Worm (Caenorhabditis elegans): ENCODE data around the gene immp-2.
A peak's percentile ranks its signal among the peaks of the same experiment; 100 is the strongest.
"Not testable (repeated sequence)": the region's sequence is repeated elsewhere in the genome, so short reads cannot be mapped to it uniquely, and the experiment has no call there.

immp-2 gene

DNA sequence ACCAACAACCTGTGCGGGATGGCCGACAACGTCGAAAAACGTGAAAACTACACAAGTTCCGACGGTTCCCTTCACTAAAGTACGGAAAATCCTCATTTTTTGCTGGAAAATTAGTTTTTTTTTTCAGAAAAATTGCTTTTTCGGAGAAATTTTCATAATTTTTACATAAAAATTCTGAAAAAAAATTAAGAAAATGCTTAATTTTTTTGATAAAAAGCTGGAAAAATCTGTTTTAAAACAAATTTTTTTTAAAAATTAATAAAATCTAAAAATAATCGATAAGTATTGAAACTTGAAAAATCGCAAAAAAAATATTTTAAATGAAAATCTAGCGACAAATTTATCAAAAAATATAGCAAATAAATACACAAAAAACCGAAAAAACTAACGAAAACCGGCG is at the start of gene immp-2:
immp-2 (minus strand) TSS at position 101 of the 400 bp plus-strand sequence.
- TF ChIP-seq W03F9.2 (tag; optimal IDR thresholded peaks at IDR 0.05) (no peak), dao-5 (tag; optimal IDR thresholded peaks at IDR 0.05) (no peak), him-1 (tag; optimal IDR thresholded peaks at IDR 0.05) (no peak)

DNA sequence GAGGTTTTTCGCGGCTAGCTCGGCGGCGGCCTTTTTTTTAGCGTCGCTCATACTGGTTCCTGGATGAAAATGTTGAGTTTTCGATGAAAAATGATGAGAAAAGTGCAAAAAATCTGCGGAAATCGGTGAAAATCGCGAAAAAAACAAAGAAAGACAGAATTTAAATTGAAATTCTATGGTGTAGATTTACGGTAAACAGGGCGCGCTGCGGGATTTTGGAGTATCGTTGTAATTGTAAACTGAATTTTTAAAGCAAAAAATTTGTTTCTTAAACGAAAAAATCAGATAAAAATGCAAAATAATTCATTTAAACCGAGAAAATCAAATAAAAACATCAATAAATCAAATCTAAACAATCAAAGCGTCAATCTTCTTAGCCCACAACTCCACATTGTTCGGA is 49.1 kb upstream of the immp-2 start, which contains the start of gene dcap-1:
dcap-1 (minus strand) TSS at position 59 of the 400 bp plus-strand sequence.
- TF ChIP-seq W03F9.2 (tag; optimal IDR thresholded peaks at IDR 0.05) (no peak), dao-5 (tag; optimal IDR thresholded peaks at IDR 0.05) (no peak), him-1 (tag; optimal IDR thresholded peaks at IDR 0.05) (no peak)

DNA sequence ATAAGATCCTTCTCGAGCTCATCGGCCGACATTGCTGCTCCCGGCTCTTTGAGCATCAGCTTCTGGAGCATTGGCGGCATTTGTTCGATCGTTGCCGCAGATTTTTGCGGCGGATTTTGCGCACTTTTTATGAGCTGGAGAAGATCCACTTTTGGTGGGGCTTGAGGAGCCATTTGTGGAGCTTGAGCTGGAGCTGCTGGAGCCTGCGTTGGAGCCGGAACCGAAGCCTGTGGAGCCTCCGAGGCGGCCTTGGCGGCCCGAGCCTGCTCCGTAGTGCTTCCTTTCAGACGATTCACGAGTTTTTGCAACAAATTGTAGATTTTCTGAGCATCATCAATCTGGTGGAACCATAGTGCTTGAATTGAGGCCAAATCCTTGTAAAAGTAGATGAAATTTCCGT is 48.3 kb upstream of the immp-2 start:
- TF ChIP-seq W03F9.2 (tag; optimal IDR thresholded peaks at IDR 0.05) (no peak), him-1 (tag; optimal IDR thresholded peaks at IDR 0.05) (no peak), dao-5 (tag; optimal IDR thresholded peaks at IDR 0.05) (no peak)

DNA sequence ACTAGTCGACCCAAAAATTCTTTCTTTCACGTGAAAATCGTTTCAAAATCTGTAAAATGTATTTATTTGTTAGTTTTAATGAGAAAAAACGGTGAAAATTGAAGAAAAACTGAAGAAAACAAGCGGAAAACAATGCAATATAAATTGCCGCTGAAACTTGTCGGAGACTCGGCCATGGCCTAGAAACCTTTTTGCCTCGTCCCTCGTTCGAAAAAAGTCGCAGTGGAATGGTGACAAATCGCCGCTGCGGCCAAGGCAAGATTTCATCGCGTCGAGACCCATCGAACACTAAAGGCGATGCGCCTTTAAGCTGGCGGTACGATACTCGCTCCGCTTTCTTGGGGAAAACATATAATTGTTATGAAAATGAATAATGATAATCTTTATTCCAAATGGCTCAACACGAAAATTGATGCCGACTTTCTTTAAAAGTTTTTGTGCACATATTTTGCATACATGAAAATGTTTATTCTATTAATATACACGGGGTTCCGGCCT is 46.0 kb upstream of the immp-2 start, which contains the start of gene Y55F3AM.21:
Y55F3AM.21 (minus strand) TSS at position 51 of the 498 bp plus-strand sequence.
- not testable (repeated sequence) for TF ChIP-seq W03F9.2, him-1, dao-5 (tag; optimal IDR thresholded peaks at IDR 0.05)

DNA sequence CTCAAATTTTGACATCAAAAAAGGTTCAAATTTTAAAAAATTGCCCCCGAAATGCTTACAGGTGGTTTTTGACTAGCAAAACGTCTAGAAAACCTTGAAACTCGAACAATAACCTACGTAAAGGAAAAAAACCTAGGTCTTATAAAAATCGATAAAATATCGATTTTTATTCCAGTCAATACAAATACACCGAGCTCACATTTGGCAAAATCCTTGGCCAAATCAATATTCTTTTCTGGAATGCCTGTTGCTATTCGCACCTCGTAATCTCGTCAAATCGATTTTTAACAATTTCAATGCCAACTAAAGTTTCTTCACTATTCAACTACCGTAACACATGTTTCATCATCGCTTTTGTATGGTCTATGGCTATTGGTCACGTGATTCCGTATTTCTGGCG is 41.3 kb upstream of the immp-2 start:
- TF ChIP-seq W03F9.2 (tag; optimal IDR thresholded peaks at IDR 0.05), result no peak
- TF ChIP-seq him-1 (tag; optimal IDR thresholded peaks at IDR 0.05), result no peak
- no peak for TF ChIP-seq dao-5 (tag; optimal IDR thresholded peaks at IDR 0.05)

DNA sequence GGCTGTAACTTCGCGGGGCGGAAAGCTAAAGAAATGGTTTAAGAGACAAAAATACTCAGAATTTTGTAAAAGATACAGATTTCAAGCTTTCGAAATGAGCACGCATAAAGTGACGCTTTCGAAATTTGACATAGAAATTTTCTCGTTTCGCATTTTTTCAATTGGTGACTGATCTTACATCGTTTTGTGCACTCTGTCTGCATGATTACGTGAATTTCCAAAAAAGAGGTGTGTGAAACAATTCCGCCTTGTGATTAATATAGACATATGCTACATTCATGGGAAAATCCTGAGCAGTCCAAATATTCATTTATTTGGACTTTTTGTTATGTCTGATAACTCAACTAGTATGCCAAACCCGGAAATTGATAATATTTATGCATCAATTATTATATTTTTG is 40.0 kb upstream of the immp-2 start, which contains the start of gene srx-12:
srx-12 (plus strand) TSS at position 301 of the 400 bp plus-strand sequence.
- no peak for TF ChIP-seq him-1 (tag; optimal IDR thresholded peaks at IDR 0.05)

DNA sequence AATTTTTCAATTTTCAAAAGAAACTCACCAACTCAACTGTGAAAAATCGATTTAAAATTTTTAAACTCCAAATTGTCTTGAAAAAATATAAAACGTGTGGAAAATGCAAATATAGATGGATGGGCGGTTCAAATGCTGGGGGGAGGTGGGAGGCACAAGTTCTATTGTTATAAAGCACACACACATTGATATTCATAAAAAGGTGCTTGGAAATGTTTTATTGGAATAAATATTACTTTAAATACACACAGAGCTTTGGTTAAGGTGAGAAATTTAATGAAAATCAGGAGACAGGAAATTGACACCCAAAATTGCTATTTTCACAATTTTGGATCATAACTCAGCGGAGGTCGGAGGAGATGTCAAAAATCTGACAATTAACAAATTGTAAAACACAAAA is 38.6 kb upstream of the immp-2 start, which contains the start of gene Y55F3AM.11:
Y55F3AM.11 (minus strand) TSS at position 101 of the 400 bp plus-strand sequence.
- TF ChIP-seq him-1 (tag; optimal IDR thresholded peaks at IDR 0.05) (no peak), dao-5 (tag; optimal IDR thresholded peaks at IDR 0.05) (no peak), W03F9.2 (tag; optimal IDR thresholded peaks at IDR 0.05) (no peak)

DNA sequence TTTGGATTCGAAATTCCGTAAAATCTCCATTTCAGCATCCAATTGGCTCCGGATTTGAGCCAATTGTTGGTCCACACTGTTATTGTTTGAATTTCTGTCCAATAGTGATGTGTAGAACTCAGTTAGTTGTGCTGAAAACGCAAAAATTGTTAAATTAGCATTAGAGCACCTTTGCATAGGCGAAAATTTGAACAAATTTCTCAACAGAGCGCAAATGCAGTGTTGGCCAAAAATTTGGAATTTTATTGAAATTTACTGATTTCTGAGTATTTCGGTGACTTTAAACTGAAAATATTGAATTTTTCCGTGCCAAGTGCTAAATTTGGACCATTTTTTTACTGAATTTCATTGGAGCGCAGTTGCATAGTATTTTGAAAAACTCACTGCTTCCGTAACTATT is 34.9 kb upstream of the immp-2 start:
- TF ChIP-seq W03F9.2 (tag; optimal IDR thresholded peaks at IDR 0.05) (no peak), dao-5 (tag; optimal IDR thresholded peaks at IDR 0.05) (no peak), him-1 (tag; optimal IDR thresholded peaks at IDR 0.05) (no peak)

DNA sequence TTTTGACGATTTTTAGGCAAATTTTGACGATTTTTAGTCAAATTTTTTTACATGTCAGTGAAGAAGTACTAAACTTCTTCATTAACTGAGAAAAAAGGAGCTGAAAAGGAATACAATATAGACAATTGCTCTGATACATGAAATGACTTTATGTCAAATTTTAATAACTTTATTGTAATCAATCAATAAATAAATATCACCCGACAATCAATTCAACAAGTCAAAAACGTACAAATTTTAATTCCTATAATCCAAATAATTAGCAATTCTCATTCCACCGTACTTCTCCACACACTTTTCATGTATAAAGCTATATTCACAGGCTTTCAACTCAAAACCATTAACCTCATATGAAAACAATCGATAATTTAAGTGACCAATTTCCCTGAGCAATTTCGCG is 32.9 kb upstream of the immp-2 start:
- TF ChIP-seq W03F9.2 (tag; optimal IDR thresholded peaks at IDR 0.05) (no peak), him-1 (tag; optimal IDR thresholded peaks at IDR 0.05) (no peak)

DNA sequence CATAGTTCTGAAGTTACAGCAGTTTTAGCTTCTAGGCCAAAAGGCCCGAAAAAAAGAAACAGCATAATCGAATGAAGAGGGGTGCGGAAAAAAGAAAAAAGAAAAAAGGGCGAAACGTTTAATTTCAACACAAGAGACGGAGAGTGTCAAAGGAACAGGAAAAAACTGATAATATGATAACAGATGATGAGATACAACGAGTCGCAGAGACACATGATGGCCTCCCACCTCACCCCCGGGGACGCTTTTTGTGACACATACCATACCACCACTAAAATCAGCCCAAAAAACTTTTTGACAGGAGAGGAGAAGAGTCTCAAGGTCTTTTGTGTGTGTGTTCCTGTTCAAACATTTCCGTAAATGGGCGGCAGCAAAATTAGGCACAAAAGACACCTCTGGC is 29.4 kb upstream of the immp-2 start:
- TF ChIP-seq dao-5 (tag; optimal IDR thresholded peaks at IDR 0.05), result no peak
- no peak for TF ChIP-seq him-1 (tag; optimal IDR thresholded peaks at IDR 0.05)
- TF ChIP-seq W03F9.2 (tag; optimal IDR thresholded peaks at IDR 0.05), result peak; percentile 33

DNA sequence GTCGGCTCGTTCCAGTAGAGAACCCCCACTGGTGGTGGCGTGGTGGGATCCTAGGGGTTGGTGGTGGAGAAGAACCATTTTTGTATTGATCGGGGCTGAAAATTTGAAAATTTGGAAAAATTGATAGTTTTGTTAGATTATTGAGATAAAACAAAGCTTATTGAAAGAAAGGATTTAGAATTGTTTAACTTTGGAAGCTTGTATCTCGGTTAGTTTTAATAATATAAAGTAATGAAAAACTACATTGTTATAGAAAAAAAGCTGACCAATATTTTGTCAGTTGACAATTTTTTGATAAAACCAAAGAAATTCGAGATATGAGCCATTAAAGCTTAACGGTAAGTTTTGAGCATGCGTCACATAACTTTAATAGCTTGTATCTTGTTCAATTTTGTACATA is 24.3 kb upstream of the immp-2 start, which contains the start of gene abhd-14:
abhd-14 (minus strand) TSS at position 101 of the 400 bp plus-strand sequence.
- no peak for TF ChIP-seq W03F9.2 (tag; optimal IDR thresholded peaks at IDR 0.05)
- TF ChIP-seq him-1 (tag; optimal IDR thresholded peaks at IDR 0.05), result no peak
- no peak for TF ChIP-seq dao-5 (tag; optimal IDR thresholded peaks at IDR 0.05)

DNA sequence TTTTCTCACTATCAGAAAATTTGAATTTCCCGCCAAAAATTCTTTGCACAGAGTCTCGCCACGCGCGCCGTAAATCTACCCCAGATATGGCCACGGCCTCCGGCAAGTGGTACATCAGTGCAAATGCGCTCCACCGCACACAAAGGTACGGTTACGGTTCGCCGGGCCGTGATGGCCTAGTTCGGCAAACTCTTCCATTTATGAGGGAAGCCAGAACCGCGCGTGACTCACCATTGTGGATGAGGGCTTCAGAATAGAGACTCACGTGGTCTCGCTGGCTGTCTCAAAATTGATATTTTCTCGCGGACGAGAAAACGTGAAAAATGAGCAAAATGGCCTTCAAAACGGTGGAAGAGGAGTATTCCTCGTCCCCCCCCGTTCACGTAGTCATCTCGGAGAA is 14.1 kb upstream of the immp-2 start:
- no peak for TF ChIP-seq him-1 (tag; optimal IDR thresholded peaks at IDR 0.05)
- TF ChIP-seq W03F9.2 (tag; optimal IDR thresholded peaks at IDR 0.05), result no peak
- TF ChIP-seq dao-5 (tag; optimal IDR thresholded peaks at IDR 0.05), result no peak

DNA sequence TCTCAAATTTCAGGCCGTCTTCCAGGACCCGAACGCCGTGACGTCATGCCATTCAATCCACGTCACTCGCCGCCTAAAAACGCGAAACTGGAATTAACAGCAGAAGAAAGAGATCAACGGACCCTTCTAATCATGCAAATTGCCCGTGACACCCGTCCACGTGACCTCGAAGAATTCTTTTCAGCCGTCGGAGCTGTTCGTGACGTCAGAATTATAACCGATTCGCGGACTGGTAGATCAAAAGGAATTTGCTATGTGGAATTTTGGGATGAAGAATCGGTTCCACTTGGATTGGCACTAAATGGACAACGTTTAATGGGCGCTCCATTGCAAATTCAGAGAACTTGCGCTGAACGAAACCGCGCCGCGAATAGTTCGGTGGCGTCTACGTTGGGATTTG is 9.8 kb upstream of the immp-2 start:
- TF ChIP-seq dao-5 (tag; optimal IDR thresholded peaks at IDR 0.05), result no peak
- no peak for TF ChIP-seq him-1 (tag; optimal IDR thresholded peaks at IDR 0.05)
- no peak for TF ChIP-seq W03F9.2 (tag; optimal IDR thresholded peaks at IDR 0.05)

DNA sequence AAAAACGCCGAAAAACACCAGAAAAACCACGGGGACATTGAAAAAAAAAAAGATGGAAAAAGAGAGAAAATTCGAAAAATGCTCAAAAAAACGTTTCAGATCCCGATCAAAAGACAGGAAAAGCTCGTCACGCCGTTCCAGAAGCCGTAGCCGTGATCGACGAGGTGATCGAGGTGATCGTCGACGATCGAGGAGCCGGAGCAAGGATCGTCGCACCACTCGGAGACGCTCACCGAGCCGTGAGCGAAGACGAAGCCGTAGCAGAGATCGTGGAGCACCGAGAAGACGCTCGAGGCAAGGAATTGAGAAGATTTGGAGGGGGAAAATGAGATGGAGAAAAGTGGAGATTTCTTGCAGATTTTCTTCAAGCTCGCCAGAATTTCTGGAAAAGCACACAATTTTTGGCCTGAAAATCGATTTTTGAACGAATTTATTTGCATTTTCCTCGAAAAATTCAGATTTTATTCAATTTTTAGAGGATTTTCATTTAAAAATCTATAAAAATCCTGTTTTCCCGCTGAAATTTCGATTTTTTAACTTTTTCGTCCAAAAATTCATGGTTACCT is 7.7 kb upstream of the immp-2 start:
- no peak for TF ChIP-seq dao-5 (tag; optimal IDR thresholded peaks at IDR 0.05)
- TF ChIP-seq him-1 (tag; optimal IDR thresholded peaks at IDR 0.05), result no peak
- TF ChIP-seq W03F9.2 (tag; optimal IDR thresholded peaks at IDR 0.05), result no peak

DNA sequence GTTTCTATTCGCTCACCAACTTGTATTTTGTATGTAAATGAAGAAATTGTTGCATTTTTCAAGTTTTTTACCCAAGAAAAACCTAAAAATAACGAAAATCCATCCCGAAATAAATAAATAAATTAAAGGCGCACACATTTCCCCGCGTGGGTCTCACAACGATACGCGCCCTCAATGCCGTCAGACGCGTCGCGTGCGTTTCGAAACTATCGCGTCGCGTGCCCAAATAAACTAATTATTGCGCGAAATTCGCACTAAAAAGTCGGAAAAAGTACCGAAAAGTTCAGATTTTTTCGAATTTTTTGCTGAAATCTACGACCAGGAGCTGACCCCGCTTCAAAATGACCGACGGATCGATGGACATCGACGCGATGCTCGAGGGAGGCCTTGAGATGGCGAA is 6.8 kb upstream of the immp-2 start, which contains the start of gene rbm-39:
rbm-39 (plus strand) TSS at position 178 of the 400 bp plus-strand sequence.
- TF ChIP-seq W03F9.2 (tag; optimal IDR thresholded peaks at IDR 0.05) (peak; percentile 71), him-1 (tag; optimal IDR thresholded peaks at IDR 0.05) (no peak)
